Fruit fly (Drosophila melanogaster) whole organism, embryonic: Measurements from ENCODE around the gene CG15012.

Experiments used
- CG10274 ChIP-seq: fragments of 200-800 bp; sonication (Bioruptor generic); optimal IDR thresholded peaks from 3 replicates; lab custom pipeline; 2017; ENCODE audit warnings: missing biosample characterization, mild to moderate bottlenecking, missing genetic modification characterization
- Hr3 ChIP-seq: fragments of 200-800 bp; sonication (Bioruptor generic); optimal IDR thresholded peaks from 3 replicates; lab custom pipeline; 2016; ENCODE audit warnings: missing biosample characterization, missing genetic modification characterization
- Xbp1 ChIP-seq: fragments of 200-800 bp; sonication (Bioruptor generic); optimal IDR thresholded peaks from 3 replicates; lab custom pipeline; 2016; ENCODE audit warnings: missing biosample characterization, mild to moderate bottlenecking, missing genetic modification characterization
- trem ChIP-seq: fragments of 200-800 bp; optimal IDR thresholded peaks from 3 replicates; lab custom pipeline; 2019; ENCODE audit warnings: missing biosample characterization, mild to moderate bottlenecking, missing genetic modification characterization, moderate library complexity

CG15012 gene

DNA sequence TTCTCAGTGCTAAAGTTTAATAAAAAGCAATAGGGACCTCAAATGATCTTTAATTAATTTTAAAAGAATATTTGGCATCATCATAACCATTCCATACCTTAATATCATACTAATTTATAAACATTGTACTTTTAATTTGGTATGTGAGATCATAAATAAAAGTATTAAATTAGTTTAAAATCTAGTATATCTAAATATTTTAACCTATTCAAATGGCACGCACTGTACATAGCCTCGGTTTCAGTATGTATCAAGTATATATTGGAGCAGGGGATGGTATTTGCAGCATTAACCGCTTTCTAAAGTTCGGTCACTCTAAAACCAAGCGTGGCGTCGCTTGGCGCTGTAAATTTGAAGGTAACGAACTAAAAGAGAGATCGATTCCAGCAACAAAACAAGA lies 49.6 kb downstream of the CG15012 start, which contains the start of gene pav (continued):
- TF ChIP-seq Hr3 (GFP tag; lab: Kevin White, UChicago) = peak; percentile 18
- peak; percentile 40 for TF ChIP-seq Xbp1
- TF ChIP-seq trem (tag; lab: Kevin White, UChicago) = peak; percentile 61
- no peak for TF ChIP-seq CG10274 (GFP tag; lab: Kevin White, UChicago)
- TF ChIP-seq, all 482 proteins: peak for 116
